Fruit fly (Drosophila melanogaster): ENCODE data around the gene Src64B.

The Src64B gene

DNA sequence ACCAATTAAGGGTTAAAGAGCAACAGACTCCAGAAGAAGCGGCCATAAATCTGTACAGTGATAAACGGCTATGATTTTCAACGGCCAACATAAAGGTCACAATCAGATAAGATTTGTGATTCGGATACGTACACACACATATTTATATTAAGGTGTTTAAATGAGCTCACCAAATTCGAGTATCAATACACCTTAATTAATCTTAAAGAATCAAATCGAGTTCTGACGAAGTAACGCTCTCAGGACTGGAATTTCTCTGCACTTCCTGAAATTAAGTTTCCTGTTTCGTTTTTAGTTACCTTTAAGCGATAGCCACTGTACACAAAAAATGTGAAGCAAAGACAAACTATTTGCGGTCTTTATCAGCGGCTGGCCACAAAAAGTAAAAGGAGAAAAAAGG lies 2.1 kb downstream of the Src64B start:
- no peak for TF ChIP-seq rgr (GFP tag; optimal IDR thresholded peaks at IDR 0.05)
- no peak for TF ChIP-seq fru (GFP tag; optimal IDR thresholded peaks at IDR 0.05)
- TF ChIP-seq OdsH (GFP tag; optimal IDR thresholded peaks at IDR 0.05), result no peak
- TF ChIP-seq Abd-B (GFP tag; optimal IDR thresholded peaks at IDR 0.05), result no peak
- TF ChIP-seq CrebA (GFP tag; optimal IDR thresholded peaks at IDR 0.05; ENCODE audit: borderline replicate concordance), result no peak
- TF ChIP-seq tai (GFP tag; optimal IDR thresholded peaks at IDR 0.05), result no peak
- TF ChIP-seq ey (GFP tag; optimal IDR thresholded peaks at IDR 0.05), result peak; percentile 47
- peak; percentile 31 for TF ChIP-seq woc (GFP tag; optimal IDR thresholded peaks at IDR 0.05)
- no peak for TF ChIP-seq CG9705 (GFP tag; optimal IDR thresholded peaks at IDR 0.05)
- no peak for TF ChIP-seq GATAd (GFP tag; optimal IDR thresholded peaks at IDR 0.05)
- TF ChIP-seq HLH106 (tag; optimal IDR thresholded peaks at IDR 0.05), result peak; percentile 15
- TF ChIP-seq Sp1 (GFP tag; optimal IDR thresholded peaks at IDR 0.05), result no peak
- TF ChIP-seq Mio (GFP tag; optimal IDR thresholded peaks at IDR 0.05), result no peak
- TF ChIP-seq dl (GFP tag; optimal IDR thresholded peaks at IDR 0.05; ENCODE audit: insufficient read depth in 1 of 2, partially characterized antibody in 2 of 2), result no peak
- TF ChIP-seq brk (GFP tag; optimal IDR thresholded peaks at IDR 0.05), result no peak
- TF ChIP-seq CG32264 (GFP tag; optimal IDR thresholded peaks at IDR 0.05), result no peak
- TF ChIP-seq Dfd (GFP tag; optimal IDR thresholded peaks at IDR 0.05), result no peak
- TF ChIP-seq dsf (GFP tag; optimal IDR thresholded peaks at IDR 0.05; ENCODE audit: borderline replicate concordance), result no peak
- no peak for TF ChIP-seq Jra (GFP tag; optimal IDR thresholded peaks at IDR 0.05)
- TF ChIP-seq Dif (GFP tag; optimal IDR thresholded peaks at IDR 0.05; ENCODE audit: partially characterized antibody), result no peak
- peak in 1 of 2 experiments; percentile 20 for TF ChIP-seq foxo (GFP tag; optimal IDR thresholded peaks at IDR 0.05)
- no peak for TF ChIP-seq lola (GFP tag; optimal IDR thresholded peaks at IDR 0.05)
- TF ChIP-seq psq (GFP tag; optimal IDR thresholded peaks at IDR 0.05), result no peak
- no peak for TF ChIP-seq Rel (GFP tag; optimal IDR thresholded peaks at IDR 0.05)
- TF ChIP-seq Rel (tag; optimal IDR thresholded peaks at IDR 0.05), result no peak
- no peak for TF ChIP-seq Hr78 (GFP tag; optimal IDR thresholded peaks at IDR 0.05)
- TF ChIP-seq Hr83 (GFP tag; optimal IDR thresholded peaks at IDR 0.05; ENCODE audit: poor library complexity, severe bottlenecking), result no peak
- TF ChIP-seq br (GFP tag; optimal IDR thresholded peaks at IDR 0.05), result peak; percentile 10
- no peak for TF ChIP-seq Myc (optimal IDR thresholded peaks at IDR 0.05)
- TF ChIP-seq sv (GFP tag; optimal IDR thresholded peaks at IDR 0.05), result no peak
- no peak for TF ChIP-seq Vsx2 (GFP tag; optimal IDR thresholded peaks at IDR 0.05; ENCODE audit: partially characterized antibody)
- TF ChIP-seq h (GFP tag; optimal IDR thresholded peaks at IDR 0.05), result peak; percentile 18
- TF ChIP-seq dmrt93B (GFP tag; optimal IDR thresholded peaks at IDR 0.05), result no peak

DNA sequence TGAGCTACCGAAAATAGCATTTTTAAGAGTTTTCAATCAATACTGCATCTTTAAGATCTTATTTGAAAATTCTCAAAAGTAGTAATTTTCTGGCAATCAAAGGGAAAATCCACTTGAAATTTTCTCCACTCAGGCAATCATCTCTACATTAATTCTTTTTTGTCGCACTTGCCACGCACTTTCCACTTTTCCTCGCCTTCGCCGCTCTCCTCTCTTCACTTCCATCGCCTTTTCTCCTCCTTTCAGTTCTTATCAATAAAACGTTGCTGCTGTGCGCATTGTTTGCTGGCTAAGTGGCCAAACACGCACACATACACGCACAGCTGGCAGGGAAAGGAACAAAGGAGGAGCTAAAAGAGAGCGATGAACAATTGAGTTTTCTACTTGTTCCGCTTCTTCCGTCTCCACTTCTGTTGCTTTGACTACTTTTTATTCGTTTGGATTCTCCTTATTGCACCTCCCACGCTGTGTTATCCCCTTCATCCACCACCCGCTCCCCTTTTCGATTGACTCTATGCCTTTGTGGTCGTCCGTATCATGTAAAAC lies 2.9 kb downstream of the Src64B start:
- TF ChIP-seq psq (GFP tag; optimal IDR thresholded peaks at IDR 0.05) (peak; percentile 50), Hr78 (GFP tag; optimal IDR thresholded peaks at IDR 0.05) (no peak), Mio (GFP tag; optimal IDR thresholded peaks at IDR 0.05) (no peak), dsf (GFP tag; optimal IDR thresholded peaks at IDR 0.05; ENCODE audit: borderline replicate concordance) (no peak)

DNA sequence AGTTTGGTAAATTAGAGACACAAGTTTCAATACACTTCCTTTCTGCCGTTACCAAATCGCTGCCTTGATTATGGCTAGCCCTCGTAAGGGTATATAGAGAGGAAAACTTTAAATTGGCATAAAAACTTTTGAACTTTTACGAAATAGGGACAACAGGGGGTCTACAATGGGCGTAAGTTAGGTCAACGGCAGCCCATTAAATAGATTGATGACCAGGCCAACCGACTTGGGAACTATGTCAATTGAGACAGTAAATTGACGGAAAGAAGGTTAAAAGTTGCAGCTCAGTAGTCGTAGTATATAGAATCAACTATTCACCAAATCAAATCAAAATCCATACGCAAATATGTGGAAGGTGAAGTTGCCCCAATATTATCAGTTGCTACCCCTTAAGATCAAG lies 5.1 kb downstream of the Src64B start, which contains the start of gene CG32246:
Gene CG32246, plus strand, starts transcription at position 301 of the 400 bp plus-strand sequence.
- no peak for TF ChIP-seq foxo (GFP tag; optimal IDR thresholded peaks at IDR 0.05)
- TF ChIP-seq Jra (GFP tag; optimal IDR thresholded peaks at IDR 0.05), result no peak
- TF ChIP-seq rgr (GFP tag; optimal IDR thresholded peaks at IDR 0.05), result no peak
- no peak for TF ChIP-seq psq (GFP tag; optimal IDR thresholded peaks at IDR 0.05)
- TF ChIP-seq sv (GFP tag; optimal IDR thresholded peaks at IDR 0.05), result no peak
- no peak for TF ChIP-seq Hr83 (GFP tag; optimal IDR thresholded peaks at IDR 0.05; ENCODE audit: poor library complexity, severe bottlenecking)
- no peak for TF ChIP-seq fru (GFP tag; optimal IDR thresholded peaks at IDR 0.05)
- no peak for TF ChIP-seq N (GFP tag; optimal IDR thresholded peaks at IDR 0.05)
- no peak for TF ChIP-seq OdsH (GFP tag; optimal IDR thresholded peaks at IDR 0.05)
- TF ChIP-seq brk (GFP tag; optimal IDR thresholded peaks at IDR 0.05), result no peak
- no peak for TF ChIP-seq GATAd (GFP tag; optimal IDR thresholded peaks at IDR 0.05)
- TF ChIP-seq h (GFP tag; optimal IDR thresholded peaks at IDR 0.05), result no peak
- TF ChIP-seq sage (GFP tag; optimal IDR thresholded peaks at IDR 0.05), result no peak
- no peak for TF ChIP-seq Abd-B (GFP tag; optimal IDR thresholded peaks at IDR 0.05)
- no peak for TF ChIP-seq tai (GFP tag; optimal IDR thresholded peaks at IDR 0.05)
- no peak for TF ChIP-seq CG9705 (GFP tag; optimal IDR thresholded peaks at IDR 0.05)
- TF ChIP-seq Dif (GFP tag; optimal IDR thresholded peaks at IDR 0.05; ENCODE audit: partially characterized antibody), result no peak
